Worm (Caenorhabditis elegans) whole organism, mixed stage, embryonic: ENCODE measurements around the gene T26E4.9.

ENCODE experiments used
- lin-13 ChIP-seq: fragments of 150-350 bp; optimal IDR thresholded peaks from 2 replicates; lab custom pipeline; 2014; ENCODE audit warnings: missing biosample characterization, missing genetic modification characterization
- pha-4 ChIP-seq: fragments of 150-350 bp; optimal IDR thresholded peaks from 2 replicates; lab custom pipeline; 2018; ENCODE audit warnings: missing biosample characterization, missing genetic modification reagents, missing genetic modification characterization

DNA sequence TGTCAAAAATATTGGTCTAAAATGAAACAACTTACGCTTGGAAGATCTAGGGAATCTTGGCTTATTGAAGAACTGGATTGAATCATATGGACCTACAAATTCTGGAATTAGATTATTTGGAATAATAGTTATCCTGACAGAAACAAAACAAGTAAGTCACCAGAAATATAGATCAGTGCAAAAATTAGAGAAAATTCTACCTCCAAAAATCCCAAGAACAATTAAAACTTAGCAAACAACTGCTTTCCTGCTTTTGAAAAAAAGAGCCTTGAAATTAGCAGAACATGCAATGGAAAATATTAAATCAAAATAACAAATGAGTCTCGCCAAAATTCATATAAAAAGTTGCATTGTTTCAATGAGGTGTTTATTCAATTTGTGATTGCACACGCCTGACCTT lies 29.4 kb downstream of the T26E4.9 start, which contains the start of gene nhr-60:
- no peak for TF ChIP-seq pha-4 (tag; lab: Kevin White, UChicago)
- no peak for TF ChIP-seq lin-13 (tag; lab: Kevin White, UChicago)
